Worm (Caenorhabditis elegans) whole organism, L1 larva: ENCODE measurements around the gene ncs-6.

Experiments used
- C04F5.9 ChIP-seq: sonication (generic microtip); optimal IDR thresholded peaks from 2 replicates; lab custom pipeline; 2016; ENCODE audit warnings: missing genetic modification characterization, missing compliant biosample characterization
- C16A3.4 ChIP-seq: fragments of 150-350 bp; optimal IDR thresholded peaks from 2 replicates; lab custom pipeline; 2014; ENCODE audit warnings: missing biosample characterization, missing genetic modification characterization
- alr-1 ChIP-seq: fragments of 200-800 bp; sonication (Bioruptor generic); optimal IDR thresholded peaks from 2 replicates; lab custom pipeline; 2018; ENCODE audit warnings: borderline replicate concordance, mild to moderate bottlenecking, missing genetic modification characterization, missing compliant biosample characterization
- ceh-63 ChIP-seq: fragments of 200-800 bp; sonication (Bioruptor generic); optimal IDR thresholded peaks from 2 replicates; lab custom pipeline; 2018; ENCODE audit warnings: mild to moderate bottlenecking, missing genetic modification characterization, missing compliant biosample characterization
- ceh-90 ChIP-seq: sonication (generic microtip); optimal IDR thresholded peaks from 2 replicates; lab custom pipeline; 2016; ENCODE audit warnings: missing genetic modification characterization, missing compliant biosample characterization
- dpl-1 ChIP-seq, 3 experiments: fragments of 150-350 bp in 2 of 3; sonication (generic microtip) in 1 of 3; optimal IDR thresholded peaks; 2 replicates each; lab custom pipeline; 2014 to 2017; ENCODE audit warnings: missing biosample characterization in 3 of 3, missing genetic modification characterization in 3 of 3, missing genetic modification reagents in 3 of 3
- dsc-1 ChIP-seq: sonication (generic microtip); optimal IDR thresholded peaks from 2 replicates; lab custom pipeline; 2016; ENCODE audit warnings: mild to moderate bottlenecking, missing genetic modification characterization, missing compliant biosample characterization
- ets-5 ChIP-seq: fragments of 200-800 bp; sonication (Bioruptor generic); IDR thresholded peaks from 2 replicates; pipeline ENCODE4 v1.3.6; 2022; ENCODE audit warnings: missing genetic modification characterization, missing compliant biosample characterization
- fkh-10 ChIP-seq: sonication (generic microtip); optimal IDR thresholded peaks from 2 replicates; lab custom pipeline; 2017; ENCODE audit warnings: missing biosample characterization, missing genetic modification reagents, missing genetic modification characterization
- grh-1 ChIP-seq: fragments of 200-800 bp; sonication (Bioruptor generic); IDR thresholded peaks from 2 replicates; pipeline ENCODE4 v1.3.6; 2022; ENCODE audit warnings: missing genetic modification reagents, missing genetic modification characterization, missing compliant biosample characterization
- hlh-17 ChIP-seq: fragments of 200-800 bp; sonication (Bioruptor generic); optimal IDR thresholded peaks from 2 replicates; lab custom pipeline; 2018; ENCODE audit warnings: missing genetic modification characterization, mild to moderate bottlenecking, missing compliant biosample characterization, moderate library complexity, borderline replicate concordance
- hlh-4 ChIP-seq: sonication (generic microtip); optimal IDR thresholded peaks from 2 replicates; lab custom pipeline; 2016; ENCODE audit warnings: mild to moderate bottlenecking, missing genetic modification characterization, missing compliant biosample characterization
- irx-1 ChIP-seq: sonication (generic microtip); optimal IDR thresholded peaks from 2 replicates; lab custom pipeline; 2016; ENCODE audit warnings: missing genetic modification characterization, missing compliant biosample characterization
- isw-1 ChIP-seq: fragments of 200-800 bp; sonication (Bioruptor generic); IDR thresholded peaks from 2 replicates; pipeline ENCODE4 v1.3.6; 2022; ENCODE audit warnings: missing genetic modification characterization, missing compliant biosample characterization
- lin-13 ChIP-seq: fragments of 150-350 bp; optimal IDR thresholded peaks from 2 replicates; lab custom pipeline; 2014; ENCODE audit warnings: missing biosample characterization, missing genetic modification reagents, missing genetic modification characterization
- lin-14 ChIP-seq: fragments of 200-800 bp; sonication (Bioruptor generic); optimal IDR thresholded peaks from 2 replicates; lab custom pipeline; 2018; ENCODE audit warnings: mild to moderate bottlenecking, missing genetic modification characterization, moderate library complexity, missing compliant biosample characterization
- lin-35 ChIP-seq, 2 experiments: fragments of 150-350 bp; optimal IDR thresholded peaks; 2 replicates each; lab custom pipeline; 2014; ENCODE audit warnings: missing biosample characterization in 2 of 2, missing genetic modification characterization in 2 of 2, missing genetic modification reagents in 2 of 2
- lin-39 ChIP-seq: fragments of 150-350 bp; optimal IDR thresholded peaks from 2 replicates; lab custom pipeline; 2014; ENCODE audit warnings: missing biosample characterization, missing genetic modification reagents, missing genetic modification characterization
- lir-3 ChIP-seq: sonication (generic microtip); optimal IDR thresholded peaks from 2 replicates; lab custom pipeline; 2016; ENCODE audit warnings: mild to moderate bottlenecking, missing genetic modification characterization, moderate library complexity, missing compliant biosample characterization; ENCODE audit not compliant: poor library complexity
- lsy-2 ChIP-seq, 2 experiments: fragments of 150-350 bp; optimal IDR thresholded peaks; 2 replicates each; lab custom pipeline; 2014; ENCODE audit warnings: missing biosample characterization in 2 of 2, missing genetic modification characterization in 2 of 2
- mdl-1 ChIP-seq, 2 experiments: fragments of 150-350 bp; optimal IDR thresholded peaks; 2 replicates each; lab custom pipeline; 2014 to 2017; ENCODE audit warnings: missing biosample characterization in 2 of 2, missing genetic modification characterization in 2 of 2, inconsistent platforms in 1 of 2
- mef-2 ChIP-seq: fragments of 150-350 bp; optimal IDR thresholded peaks from 2 replicates; lab custom pipeline; 2014; ENCODE audit warnings: missing biosample characterization, missing genetic modification characterization
- mep-1 ChIP-seq: fragments of 150-350 bp; optimal IDR thresholded peaks from 2 replicates; lab custom pipeline; 2014; ENCODE audit warnings: missing biosample characterization, missing genetic modification characterization
- nhr-11 ChIP-seq: fragments of 150-350 bp; optimal IDR thresholded peaks from 2 replicates; lab custom pipeline; 2014; ENCODE audit warnings: missing biosample characterization, missing genetic modification characterization
- nhr-19 ChIP-seq: fragments of 200-800 bp; sonication (Bioruptor generic); conservative IDR thresholded peaks from 2 replicates; pipeline ENCODE4 v1.3.6; 2022; ENCODE audit warnings: missing genetic modification characterization, missing compliant biosample characterization
- nhr-20 ChIP-seq: sonication (generic microtip); optimal IDR thresholded peaks from 2 replicates; lab custom pipeline; 2016; ENCODE audit warnings: mild to moderate bottlenecking, missing genetic modification characterization, missing compliant biosample characterization
- nhr-71 ChIP-seq: sonication (generic microtip); optimal IDR thresholded peaks from 2 replicates; lab custom pipeline; 2016; ENCODE audit warnings: mild to moderate bottlenecking, missing genetic modification characterization, moderate library complexity, missing compliant biosample characterization
- nhr-84 ChIP-seq: sonication (generic microtip); optimal IDR thresholded peaks from 2 replicates; lab custom pipeline; 2017; ENCODE audit warnings: missing biosample characterization, missing genetic modification characterization
- nhr-85 ChIP-seq: sonication (generic microtip); peaks from one replicate; lab custom pipeline; 2016; ENCODE audit warnings: missing genetic modification characterization, inconsistent platforms, missing compliant biosample characterization
- pag-3 ChIP-seq: sonication (generic microtip); optimal IDR thresholded peaks from 2 replicates; lab custom pipeline; 2017; ENCODE audit warnings: missing genetic modification characterization, mild to moderate bottlenecking, missing compliant biosample characterization, antibody characterized with exemption, borderline replicate concordance; ENCODE audit not compliant: insufficient read depth
- snpc-4 ChIP-seq: fragments of 150-350 bp; optimal IDR thresholded peaks from 2 replicates; lab custom pipeline; 2014; ENCODE audit warnings: missing biosample characterization, missing genetic modification characterization
- sox-4 ChIP-seq: sonication (generic microtip); optimal IDR thresholded peaks from 2 replicates; lab custom pipeline; 2016; ENCODE audit warnings: missing genetic modification characterization, missing compliant biosample characterization
- sptf-1 ChIP-seq: fragments of 150-350 bp; optimal IDR thresholded peaks from 2 replicates; lab custom pipeline; 2014; ENCODE audit warnings: missing biosample characterization, missing genetic modification characterization
- tbx-2 ChIP-seq: sonication (generic microtip); optimal IDR thresholded peaks from 2 replicates; lab custom pipeline; 2016; ENCODE audit warnings: missing genetic modification characterization, missing compliant biosample characterization
- tlp-1 ChIP-seq: fragments of 150-350 bp; optimal IDR thresholded peaks from 2 replicates; lab custom pipeline; 2014; ENCODE audit warnings: missing biosample characterization, missing genetic modification characterization
- unc-130 ChIP-seq: fragments of 150-350 bp; optimal IDR thresholded peaks from 2 replicates; lab custom pipeline; 2017; ENCODE audit warnings: missing biosample characterization, missing genetic modification characterization, inconsistent platforms
- unc-62 ChIP-seq: fragments of 150-350 bp; optimal IDR thresholded peaks from 2 replicates; lab custom pipeline; 2014; ENCODE audit warnings: missing biosample characterization, missing genetic modification reagents, missing genetic modification characterization
- unc-98 ChIP-seq: fragments of 200-800 bp; sonication (Bioruptor generic); IDR thresholded peaks from 2 replicates; pipeline ENCODE4 v1.3.6; 2022; ENCODE audit warnings: missing genetic modification characterization, missing compliant biosample characterization
- zag-1 ChIP-seq: fragments of 150-350 bp; optimal IDR thresholded peaks from 2 replicates; lab custom pipeline; 2014; ENCODE audit warnings: missing biosample characterization, missing genetic modification characterization
- zip-4 ChIP-seq: fragments of 200-800 bp; sonication (Bioruptor generic); optimal IDR thresholded peaks from 2 replicates; lab custom pipeline; 2018; ENCODE audit warnings: mild to moderate bottlenecking, missing genetic modification characterization, moderate library complexity, missing compliant biosample characterization

The ncs-6 gene

DNA sequence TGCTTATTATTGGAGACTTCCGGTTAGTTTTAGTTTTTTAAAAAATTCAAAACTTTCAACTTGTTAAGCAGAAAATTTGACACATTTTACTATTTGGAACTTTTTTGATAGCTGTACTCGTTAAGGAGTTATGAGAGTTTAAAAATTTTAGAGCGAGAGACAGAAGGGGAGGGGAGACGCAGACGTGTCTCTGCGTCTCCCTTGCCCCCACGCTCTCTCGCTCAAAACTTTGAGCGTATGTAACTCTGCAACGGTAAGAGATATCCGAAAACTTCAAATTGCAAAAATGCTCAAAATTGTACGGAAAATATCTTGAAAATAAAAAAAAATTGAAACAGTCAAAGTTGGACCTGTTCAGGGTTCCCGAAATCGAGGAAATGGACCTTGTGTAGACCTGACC lies 12.1 kb downstream of the ncs-6 start:
- TF ChIP-seq irx-1 (tag; lab: Kevin White, UChicago) (no peak), ceh-90 (no peak), nhr-71 (tag; lab: Kevin White, UChicago) (no peak), C04F5.9 (tag; lab: Kevin White, UChicago) (no peak), ets-5 (GFP tag; lab: Robert Waterston, UW) (no peak), lin-39 (tag; lab: Kevin White, UChicago) (no peak), pag-3 (tag; lab: Kevin White, UChicago) (no peak), nhr-19 (GFP tag; lab: Robert Waterston, UW) (no peak), dsc-1 (no peak)

DNA sequence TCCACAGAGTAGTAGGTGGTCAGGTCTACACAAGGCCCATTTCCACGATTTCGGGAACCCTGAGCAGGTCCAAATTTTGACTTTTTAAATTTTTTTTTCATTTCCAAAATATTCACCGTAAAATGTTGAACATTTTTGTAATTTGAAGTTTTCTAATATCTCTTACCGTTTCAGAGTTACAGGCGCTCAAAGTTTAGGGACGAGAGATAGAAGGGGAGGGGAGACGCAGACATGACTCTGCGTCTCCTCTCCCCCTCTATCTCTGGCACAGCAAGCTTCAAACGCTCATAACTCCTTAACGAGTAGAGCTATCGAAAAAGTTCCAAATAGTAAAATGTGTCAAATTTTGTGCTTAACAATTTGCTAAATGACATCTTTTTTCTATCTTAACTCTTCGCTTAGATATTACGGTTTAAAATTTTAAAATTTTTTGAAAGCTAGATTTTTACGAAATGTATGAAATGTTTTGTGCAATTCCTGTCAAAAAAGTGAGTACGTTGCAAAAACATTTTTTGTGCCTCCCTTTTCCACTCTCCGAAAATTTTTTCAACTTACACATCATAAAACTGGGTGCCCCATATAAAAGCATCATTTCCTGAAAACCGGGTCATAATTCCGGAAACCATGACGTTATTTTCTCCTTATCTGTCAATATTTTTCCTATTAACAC lies 12.8 kb downstream of the ncs-6 start, which contains the start of the genes Y49F6B.14 and clec-125:
Gene Y49F6B.14 (minus strand): TSS at position 101 of the 670 bp plus-strand sequence.
Gene clec-125 (plus strand): TSS at position 620 of the 670 bp plus-strand sequence.
- TF ChIP-seq alr-1 (tag; lab: Kevin White, UChicago): no peak
- no peak for TF ChIP-seq nhr-20 (tag; lab: Kevin White, UChicago)
- no peak for TF ChIP-seq snpc-4 (tag; lab: Kevin White, UChicago)
- TF ChIP-seq sptf-1 (tag; lab: Kevin White, UChicago): no peak
- TF ChIP-seq lir-3: no peak
- no peak for TF ChIP-seq sox-4
- TF ChIP-seq C04F5.9 (tag; lab: Kevin White, UChicago): no peak
- no peak for TF ChIP-seq lin-14 (GFP tag; lab: Kevin White, UChicago)
- no peak for TF ChIP-seq dpl-1 (GFP tag; optimal IDR thresholded peaks at IDR 0.05; lab: Kevin White, UChicago)
- no peak for TF ChIP-seq isw-1 (GFP tag; lab: Robert Waterston, UW)
- no peak for TF ChIP-seq nhr-11
- no peak for TF ChIP-seq tbx-2
- TF ChIP-seq zag-1 (tag; lab: Kevin White, UChicago): no peak
- TF ChIP-seq nhr-85 (tag; lab: Kevin White, UChicago): no peak
- no peak for TF ChIP-seq C16A3.4
- no peak for TF ChIP-seq mep-1

DNA sequence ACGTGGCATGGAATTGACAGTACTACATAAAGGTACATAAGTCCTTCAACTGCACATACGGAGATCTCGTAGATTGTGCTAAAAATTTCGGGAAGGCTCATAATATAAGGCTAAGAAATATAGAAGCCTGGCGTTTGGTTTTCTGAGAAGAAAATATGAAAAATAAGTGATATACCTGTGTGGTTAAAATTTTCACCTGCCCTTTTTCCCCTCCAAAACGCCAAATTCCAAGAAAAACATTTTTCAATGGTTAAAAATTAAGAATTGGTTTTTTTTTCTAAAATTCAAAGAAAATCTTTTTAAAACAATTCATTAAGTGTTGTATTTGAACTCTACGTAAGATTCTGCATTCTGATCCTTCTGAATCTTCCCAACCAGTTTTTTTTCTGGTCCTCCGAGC lies 13.7 kb downstream of the ncs-6 start, which contains the start of gene srz-5:
Gene srz-5 (minus strand): TSS at position 101 of the 400 bp plus-strand sequence.
- TF ChIP-seq sptf-1 (tag; lab: Kevin White, UChicago) (no peak), grh-1 (GFP tag; lab: Robert Waterston, UW) (no peak), dpl-1 (GFP tag; optimal IDR thresholded peaks at IDR 0.05; lab: Kevin White, UChicago) (no peak), zip-4 (GFP tag; lab: Kevin White, UChicago) (no peak), nhr-19 (GFP tag; lab: Robert Waterston, UW) (no peak), hlh-4 (tag; lab: Kevin White, UChicago) (peak; percentile 55), unc-62 (GFP tag; lab: Kevin White, UChicago) (no peak)

DNA sequence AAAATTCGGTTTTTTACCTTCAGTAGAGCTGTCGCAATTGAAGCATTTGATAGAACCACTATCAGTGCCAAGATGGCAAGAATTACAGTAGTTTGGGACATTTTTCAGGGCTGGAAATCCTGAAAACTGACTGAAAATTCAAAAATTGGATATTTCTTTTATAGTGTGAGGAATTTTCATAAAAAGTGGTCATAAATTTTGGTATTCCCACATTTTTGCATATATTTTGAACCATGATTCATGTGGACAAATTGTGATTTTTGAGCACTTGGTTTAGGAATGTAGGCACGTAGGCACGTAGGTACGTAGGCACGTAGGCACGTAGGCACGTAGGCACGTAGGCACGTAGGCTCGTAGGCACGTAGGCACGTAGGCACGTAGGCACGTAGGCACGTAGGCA lies 16.1 kb downstream of the ncs-6 start, which contains the start of gene Y49F6B.19:
Gene Y49F6B.19 (minus strand): TSS at position 101 of the 400 bp plus-strand sequence.
- TF ChIP-seq unc-130 (tag; lab: Kevin White, UChicago): no peak
- TF ChIP-seq fkh-10 (GFP tag; lab: Kevin White, UChicago): no peak
- TF ChIP-seq C16A3.4: no peak

DNA sequence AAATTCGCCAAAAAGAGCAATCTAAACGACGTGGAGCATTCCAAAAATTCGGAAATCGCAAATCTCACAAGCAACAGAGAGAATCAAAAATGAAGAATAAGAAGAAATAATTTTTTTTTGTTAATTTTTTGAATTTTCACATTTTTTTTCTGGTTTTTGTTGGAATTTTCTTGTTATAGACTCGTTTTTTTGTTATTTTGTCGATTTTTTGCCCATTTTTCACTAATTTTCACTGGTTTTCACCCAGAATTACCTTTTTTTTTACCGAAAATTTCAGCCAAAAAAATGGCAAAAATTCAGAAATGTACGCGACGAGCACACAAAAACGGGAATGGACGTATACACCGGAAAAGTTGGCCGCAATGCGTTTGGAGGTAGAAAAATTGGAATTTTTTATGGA lies 23.6 kb downstream of the ncs-6 start, which contains the start of gene cyh-1:
Gene cyh-1 (plus strand): TSS at position 301 of the 400 bp plus-strand sequence.
- TF ChIP-seq ceh-63 (no peak), lin-39 (tag; lab: Kevin White, UChicago) (no peak), unc-98 (GFP tag; lab: Robert Waterston, UW) (no peak), dsc-1 (no peak), lin-35 (GFP tag; optimal IDR thresholded peaks at IDR 0.05; lab: Kevin White, UChicago) (no peak), hlh-17 (GFP tag; lab: Kevin White, UChicago) (no peak), tbx-2 (no peak), nhr-11 (no peak), mef-2 (no peak), lin-13 (GFP tag; lab: Kevin White, UChicago) (no peak), zag-1 (tag; lab: Kevin White, UChicago) (no peak), tlp-1 (tag; lab: Kevin White, UChicago) (no peak), nhr-84 (tag; lab: Kevin White, UChicago) (no peak), mdl-1 (tag; optimal IDR thresholded peaks at IDR 0.05; lab: Kevin White, UChicago) (no peak), C16A3.4 (no peak), lsy-2 (tag; optimal IDR thresholded peaks at IDR 0.05; lab: Kevin White, UChicago) (no peak)
